Fruit fly (Drosophila melanogaster): ENCODE results near the gene pll.

pll gene

DNA sequence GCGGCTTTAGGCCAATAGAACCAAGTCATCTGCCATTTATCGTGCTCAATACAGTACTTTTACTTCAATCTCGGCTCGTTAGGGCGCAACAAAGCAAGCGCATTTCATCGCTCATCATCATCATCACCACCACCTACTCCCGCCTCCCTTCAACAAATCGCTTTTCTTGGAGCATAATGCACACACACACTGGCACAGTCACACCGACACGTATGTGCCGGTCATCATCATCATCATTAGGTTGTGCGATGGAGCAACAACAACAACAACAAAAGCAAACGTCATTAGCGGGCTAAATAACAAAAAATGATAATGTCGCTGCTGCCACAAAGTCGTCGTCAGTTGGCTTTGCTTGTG lies 7.6 kb downstream of the pll start:
- TF ChIP-seq Dll (optimal IDR thresholded peaks at IDR 0.05) (no peak), usp (GFP tag; optimal IDR thresholded peaks at IDR 0.05) (no peak), pan (optimal IDR thresholded peaks at IDR 0.05) (no peak)

DNA sequence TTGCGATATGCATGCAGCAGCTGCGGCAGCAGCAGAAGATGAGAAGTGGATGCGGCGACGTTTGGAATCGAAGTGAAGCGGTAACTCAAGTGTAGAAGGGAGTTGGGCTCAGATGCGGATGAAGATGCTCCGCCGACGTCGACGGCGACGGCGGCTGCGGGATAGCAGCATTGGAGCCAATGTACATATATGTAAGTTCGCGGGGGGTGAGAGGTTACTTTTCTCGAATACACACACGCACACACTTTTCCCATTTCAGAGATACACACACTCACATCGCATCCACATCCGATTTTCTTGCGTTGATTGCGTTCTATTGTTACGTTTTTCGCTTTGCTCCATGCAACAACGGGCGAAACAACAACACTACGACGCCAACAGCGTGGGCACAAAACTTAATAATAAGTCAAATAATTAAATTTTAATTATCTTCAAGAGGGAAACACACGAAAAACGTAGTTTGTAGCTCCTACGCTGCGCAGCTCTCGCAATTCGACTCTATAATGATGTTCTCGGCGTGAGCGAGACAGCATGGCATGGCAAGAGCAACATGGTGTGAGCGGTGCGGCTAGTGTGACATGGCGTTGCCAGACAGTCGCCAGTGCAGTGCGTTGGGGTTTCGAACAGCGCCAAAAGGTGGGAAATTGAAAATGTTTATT lies 8.1 kb downstream of the pll start, which contains the start of gene CG18766:
TSS of gene CG18766 (minus strand) at position 508 of the 659 bp plus-strand sequence.
- no peak for TF ChIP-seq psq (optimal IDR thresholded peaks at IDR 0.05)
- peak; percentile 81 for TF ChIP-seq CG8478 (optimal IDR thresholded peaks at IDR 0.05)

DNA sequence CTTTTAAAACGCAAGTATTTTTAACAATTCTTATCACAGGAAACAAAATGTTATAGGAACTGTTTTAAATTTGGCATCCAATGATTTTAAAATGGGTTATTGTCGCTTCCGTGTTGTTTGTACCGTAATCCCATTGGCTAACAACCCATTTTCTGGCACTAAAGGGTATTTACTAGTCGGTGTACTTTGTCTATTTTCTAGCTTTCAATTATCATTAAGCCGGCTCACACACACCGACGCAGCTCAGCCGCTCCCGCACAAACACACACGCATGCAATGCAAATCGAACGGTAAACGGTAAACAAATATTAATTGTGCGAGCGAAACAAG lies 8.6 kb downstream of the pll start:
- no peak for TF ChIP-seq psq (optimal IDR thresholded peaks at IDR 0.05)
- TF ChIP-seq pan (optimal IDR thresholded peaks at IDR 0.05): no peak
- no peak for TF ChIP-seq EcR (GFP tag; optimal IDR thresholded peaks at IDR 0.05)
- no peak for TF ChIP-seq CG8478 (optimal IDR thresholded peaks at IDR 0.05)
- no peak for TF ChIP-seq usp (GFP tag; optimal IDR thresholded peaks at IDR 0.05)
- TF ChIP-seq Dll (optimal IDR thresholded peaks at IDR 0.05): no peak

DNA sequence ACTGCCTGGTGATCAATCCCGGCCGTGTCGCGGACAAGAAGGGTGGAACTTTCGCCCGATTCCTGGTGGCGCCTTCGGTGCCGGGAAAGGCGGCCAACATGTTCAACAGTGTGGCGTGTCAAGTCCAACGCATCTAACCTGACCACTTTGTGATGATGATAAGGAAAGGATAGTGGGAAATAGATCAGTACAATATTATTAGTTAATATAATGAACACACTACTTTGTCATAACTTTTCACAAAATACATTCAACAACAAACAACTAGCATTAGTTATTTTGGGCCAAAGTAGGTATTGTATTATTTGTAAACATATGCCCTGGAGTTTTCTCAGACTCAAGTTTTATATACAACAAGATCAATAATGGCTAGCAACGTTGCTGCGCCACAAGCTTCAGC lies 12.0 kb downstream of the pll start, which contains the start of gene CG17991:
TSS of gene CG17991 (plus strand) at position 301 of the 400 bp plus-strand sequence.
- TF ChIP-seq usp (GFP tag; optimal IDR thresholded peaks at IDR 0.05) (no peak), CG8478 (optimal IDR thresholded peaks at IDR 0.05) (no peak), pan (optimal IDR thresholded peaks at IDR 0.05) (no peak), Dll (optimal IDR thresholded peaks at IDR 0.05) (no peak), psq (optimal IDR thresholded peaks at IDR 0.05) (no peak), EcR (GFP tag; optimal IDR thresholded peaks at IDR 0.05) (no peak)

DNA sequence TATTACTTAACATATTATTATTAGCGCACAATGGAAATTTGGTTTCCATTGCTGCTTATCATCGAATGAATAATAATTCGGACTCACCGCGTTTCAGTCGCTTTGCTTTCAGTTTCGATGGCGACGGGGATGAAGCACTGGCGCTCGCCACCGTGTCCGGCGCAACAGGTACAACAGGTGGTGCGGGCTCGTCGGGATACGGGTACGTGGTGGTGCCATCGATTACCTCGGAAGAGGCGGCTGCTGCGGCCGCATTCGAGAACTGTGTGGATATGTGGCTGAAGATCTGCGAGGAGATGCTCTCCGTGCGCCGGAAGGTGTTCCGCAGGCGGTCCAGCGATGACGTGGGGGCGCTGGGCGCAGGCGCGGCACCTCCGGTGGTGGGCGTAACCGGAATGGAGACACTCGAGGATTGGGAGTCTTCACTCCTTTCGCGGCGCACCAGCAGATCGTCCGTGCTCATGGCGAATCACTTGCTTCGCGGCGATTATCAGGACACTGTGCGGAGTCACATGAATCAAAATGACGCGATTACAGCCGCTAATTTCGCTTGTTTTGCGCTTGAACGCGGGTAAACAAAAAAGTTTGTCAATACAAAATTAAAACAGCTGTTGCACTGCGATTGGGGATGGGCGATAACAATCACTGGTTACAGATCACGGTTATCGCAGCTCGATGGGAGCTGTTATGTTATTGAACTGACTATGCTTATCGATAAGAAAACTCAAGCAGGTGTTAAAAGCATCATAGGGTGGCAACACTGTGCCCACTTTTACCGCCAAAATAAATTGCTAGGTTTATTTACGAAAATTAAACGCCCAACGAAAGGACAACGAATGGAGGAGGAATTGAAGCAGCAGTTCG lies 14.3 kb downstream of the pll start, which contains the start of the genes CG31064 and PolA2:
TSS of gene CG31064 (minus strand) at position 648 of the 864 bp plus-strand sequence.
TSS of gene PolA2 (plus strand) at position 726 of the 864 bp plus-strand sequence.
- TF ChIP-seq CG8478 (optimal IDR thresholded peaks at IDR 0.05) (no peak), psq (optimal IDR thresholded peaks at IDR 0.05) (no peak), EcR (GFP tag; optimal IDR thresholded peaks at IDR 0.05) (no peak), usp (GFP tag; optimal IDR thresholded peaks at IDR 0.05) (no peak), pan (optimal IDR thresholded peaks at IDR 0.05) (no peak), Dll (optimal IDR thresholded peaks at IDR 0.05) (no peak)

DNA sequence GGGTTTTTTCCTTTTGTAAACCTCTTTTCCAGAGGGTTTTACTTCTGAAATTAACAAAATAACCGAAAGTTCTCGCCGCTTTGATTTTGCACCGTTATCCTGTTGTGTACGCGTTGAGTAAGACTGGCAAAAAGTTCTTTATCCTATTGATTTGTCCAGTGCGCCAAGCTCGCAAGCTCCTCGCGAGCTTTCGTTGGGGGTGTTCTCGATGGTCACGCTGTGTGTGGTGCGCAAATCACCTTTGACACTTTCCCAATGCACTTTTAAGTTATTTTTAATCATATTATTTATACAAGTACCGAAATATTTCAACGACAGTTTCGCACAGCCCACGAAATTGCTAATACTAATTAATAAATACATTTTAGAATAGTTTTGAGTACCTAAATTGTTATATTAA lies 15.0 kb downstream of the pll start:
- TF ChIP-seq psq (optimal IDR thresholded peaks at IDR 0.05): no peak
- no peak for TF ChIP-seq pan (optimal IDR thresholded peaks at IDR 0.05)
- no peak for TF ChIP-seq CG8478 (optimal IDR thresholded peaks at IDR 0.05)
- no peak for TF ChIP-seq Dll (optimal IDR thresholded peaks at IDR 0.05)
- TF ChIP-seq EcR (GFP tag; optimal IDR thresholded peaks at IDR 0.05): no peak
- TF ChIP-seq usp (GFP tag; optimal IDR thresholded peaks at IDR 0.05): no peak

DNA sequence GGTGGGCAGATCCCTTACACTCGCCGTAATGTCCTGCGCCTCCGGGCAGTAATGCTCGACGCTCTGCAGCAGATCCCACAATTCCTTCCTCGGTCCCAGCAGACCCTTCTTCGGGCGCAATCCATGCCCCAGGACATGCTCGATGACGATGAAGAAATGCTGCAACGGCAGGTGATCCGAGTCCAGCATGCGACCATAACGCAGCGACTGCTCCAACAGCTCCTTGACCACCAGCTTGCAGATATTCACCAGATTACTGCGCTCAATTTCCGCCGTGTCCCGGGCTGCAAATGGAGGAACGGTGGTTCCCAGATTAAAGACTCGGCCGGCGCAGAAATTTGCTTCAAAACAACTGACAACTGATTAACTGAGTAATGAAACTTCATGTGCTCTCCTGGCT lies 19.6 kb downstream of the pll start, which contains the start of gene CG31068:
TSS of gene CG31068 (plus strand) at position 301 of the 400 bp plus-strand sequence.
- TF ChIP-seq pan (optimal IDR thresholded peaks at IDR 0.05) (no peak), EcR (GFP tag; optimal IDR thresholded peaks at IDR 0.05) (no peak), usp (GFP tag; optimal IDR thresholded peaks at IDR 0.05) (no peak), CG8478 (optimal IDR thresholded peaks at IDR 0.05) (no peak), Dll (optimal IDR thresholded peaks at IDR 0.05) (no peak), psq (optimal IDR thresholded peaks at IDR 0.05) (no peak)

DNA sequence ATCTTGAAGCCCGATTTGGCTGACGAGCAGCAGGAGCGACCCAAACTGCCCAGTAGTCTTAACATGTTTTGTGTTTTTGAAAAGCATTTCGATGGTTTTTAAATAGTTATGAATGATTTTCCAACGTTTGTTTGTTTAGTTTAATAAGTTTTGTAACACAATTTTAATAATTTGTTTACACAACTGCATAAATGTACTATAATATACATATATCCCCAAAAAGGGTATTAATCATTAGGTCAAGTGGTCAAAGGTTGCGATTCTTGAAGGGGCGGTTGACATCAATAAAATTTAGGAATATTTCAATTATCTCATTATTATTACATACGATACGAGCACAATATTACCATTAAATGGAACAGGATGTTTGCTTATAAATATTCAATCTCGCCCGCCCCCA lies 23.6 kb downstream of the pll start, which contains the start of gene CG42814:
TSS of gene CG42814 (minus strand) at position 101 of the 400 bp plus-strand sequence.
- TF ChIP-seq psq (optimal IDR thresholded peaks at IDR 0.05) (no peak), Dll (optimal IDR thresholded peaks at IDR 0.05) (no peak), CG8478 (optimal IDR thresholded peaks at IDR 0.05) (no peak), usp (GFP tag; optimal IDR thresholded peaks at IDR 0.05) (no peak)

DNA sequence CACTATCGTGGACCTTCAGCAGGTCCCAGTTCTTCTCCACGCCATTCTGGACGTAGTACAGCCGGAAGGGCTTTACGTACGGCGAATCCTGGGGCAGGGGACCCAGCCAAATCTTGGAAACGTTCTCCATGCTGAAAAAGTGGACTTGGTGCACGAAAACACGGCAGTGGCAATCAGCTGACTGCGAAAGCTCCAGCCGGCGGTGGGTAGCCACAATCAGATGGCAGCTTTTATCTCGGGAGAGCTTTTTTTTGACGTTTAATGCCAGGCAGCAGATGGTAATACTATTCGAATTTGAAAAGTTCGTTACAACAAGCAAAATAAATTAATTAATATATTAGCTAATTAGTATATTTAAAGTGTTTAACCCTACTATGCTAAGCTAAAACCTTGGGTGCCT lies 24.6 kb downstream of the pll start, which contains the start of gene CG42813:
TSS of gene CG42813 (minus strand) at position 220 of the 400 bp plus-strand sequence.
- TF ChIP-seq usp (GFP tag; optimal IDR thresholded peaks at IDR 0.05) (no peak), EcR (GFP tag; optimal IDR thresholded peaks at IDR 0.05) (no peak), psq (optimal IDR thresholded peaks at IDR 0.05) (no peak), pan (optimal IDR thresholded peaks at IDR 0.05) (no peak), Dll (optimal IDR thresholded peaks at IDR 0.05) (no peak), CG8478 (optimal IDR thresholded peaks at IDR 0.05) (no peak)

DNA sequence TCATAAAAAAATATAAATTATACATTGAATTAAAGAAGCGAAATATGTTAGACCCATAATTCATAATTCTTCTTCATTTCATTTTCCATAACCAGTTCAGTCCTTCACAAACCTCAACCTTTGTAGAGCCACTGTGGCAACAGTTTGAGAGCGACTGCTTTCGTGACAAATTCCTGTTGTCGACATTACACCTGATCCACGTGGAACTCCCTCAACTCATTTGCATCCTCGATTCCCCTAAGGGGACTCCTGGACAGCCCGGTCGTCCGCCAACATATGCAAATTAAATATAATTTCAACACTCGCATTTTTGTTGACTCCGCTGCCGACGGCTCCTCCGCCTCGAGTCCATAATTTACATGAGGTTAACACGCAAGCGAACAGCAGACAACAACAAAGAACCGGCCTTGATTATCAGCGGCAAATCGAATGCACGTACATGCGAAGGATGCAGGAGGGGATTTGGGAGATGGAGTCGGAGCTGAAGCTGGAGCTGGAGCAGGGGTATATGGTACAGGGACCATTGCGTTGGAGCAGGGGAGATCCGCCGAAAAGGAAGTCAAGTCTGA lies 26.8 kb downstream of the pll start:
- TF ChIP-seq EcR (GFP tag; optimal IDR thresholded peaks at IDR 0.05) (no peak), Dll (optimal IDR thresholded peaks at IDR 0.05) (no peak), psq (optimal IDR thresholded peaks at IDR 0.05) (no peak), usp (GFP tag; optimal IDR thresholded peaks at IDR 0.05) (no peak), pan (optimal IDR thresholded peaks at IDR 0.05) (no peak), CG8478 (optimal IDR thresholded peaks at IDR 0.05) (no peak)

DNA sequence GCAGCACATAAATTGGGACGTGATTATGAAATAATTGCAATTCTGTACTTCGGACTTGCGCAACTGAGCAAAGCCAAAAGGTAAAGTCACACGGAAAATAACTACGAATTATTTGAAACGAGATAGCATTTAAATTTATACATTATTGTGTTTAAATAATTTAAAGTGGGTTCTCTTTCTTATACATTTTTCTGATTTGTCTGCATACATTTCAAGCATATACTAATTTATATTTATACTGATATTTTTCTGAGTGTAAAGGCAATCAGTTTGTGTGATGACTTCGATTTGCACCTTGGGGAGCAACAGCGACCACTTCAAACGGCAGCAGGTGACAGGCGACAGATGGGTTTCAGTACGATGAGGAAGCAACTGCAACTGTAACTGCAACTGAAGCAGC lies 27.5 kb downstream of the pll start:
- TF ChIP-seq Dll (optimal IDR thresholded peaks at IDR 0.05) (peak; percentile 1), EcR (GFP tag; optimal IDR thresholded peaks at IDR 0.05) (no peak)

DNA sequence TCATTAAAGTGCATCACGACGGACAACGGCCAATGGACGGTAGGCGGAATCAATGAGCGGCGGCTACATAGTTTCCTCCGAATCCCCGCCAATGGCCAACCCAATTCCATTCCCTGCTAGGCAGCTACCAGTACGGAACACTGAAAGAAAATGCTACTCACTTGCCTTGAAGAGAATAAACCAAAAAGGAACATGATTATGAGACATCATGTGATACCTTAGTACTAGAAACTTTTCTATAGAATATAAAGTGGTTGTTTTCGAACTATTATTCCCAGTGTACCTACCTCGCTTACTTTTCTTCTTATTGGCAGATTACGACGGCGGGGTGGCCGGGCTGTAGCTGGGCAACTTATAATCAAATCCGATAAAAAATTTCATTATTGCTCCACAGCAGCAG lies 28.3 kb downstream of the pll start:
- no peak for TF ChIP-seq Dll (optimal IDR thresholded peaks at IDR 0.05)
- no peak for TF ChIP-seq psq (optimal IDR thresholded peaks at IDR 0.05)
- no peak for TF ChIP-seq usp (GFP tag; optimal IDR thresholded peaks at IDR 0.05)
- no peak for TF ChIP-seq CG8478 (optimal IDR thresholded peaks at IDR 0.05)
- TF ChIP-seq EcR (GFP tag; optimal IDR thresholded peaks at IDR 0.05): no peak
- no peak for TF ChIP-seq pan (optimal IDR thresholded peaks at IDR 0.05)

Data from whole organism.